Worm (Caenorhabditis elegans): ENCODE measurements around the gene htz-1.

Gene htz-1

ce11 chrIV:4470885-4471772, 25.1 kb downstream of the htz-1 start:
- TF ChIP-seq dao-5 (tag; optimal IDR thresholded peaks at IDR 0.05) (no peak), him-1 (tag; optimal IDR thresholded peaks at IDR 0.05) (no peak), W03F9.2 (tag; optimal IDR thresholded peaks at IDR 0.05) (peak; percentile 4)

ce11 chrIV:4472418-4473173, 26.6 kb downstream of the htz-1 start:
- TF ChIP-seq W03F9.2 (tag; optimal IDR thresholded peaks at IDR 0.05) (no peak), dao-5 (tag; optimal IDR thresholded peaks at IDR 0.05) (no peak), him-1 (tag; optimal IDR thresholded peaks at IDR 0.05) (no peak)

- TF ChIP-seq dao-5 (tag; optimal IDR thresholded peaks at IDR 0.05) (no peak), him-1 (tag; optimal IDR thresholded peaks at IDR 0.05) (no peak), W03F9.2 (tag; optimal IDR thresholded peaks at IDR 0.05) (no peak)
These were observed 27.8 kb downstream of the htz-1 start for ce11 chrIV:4473767-4474166.

DNA sequence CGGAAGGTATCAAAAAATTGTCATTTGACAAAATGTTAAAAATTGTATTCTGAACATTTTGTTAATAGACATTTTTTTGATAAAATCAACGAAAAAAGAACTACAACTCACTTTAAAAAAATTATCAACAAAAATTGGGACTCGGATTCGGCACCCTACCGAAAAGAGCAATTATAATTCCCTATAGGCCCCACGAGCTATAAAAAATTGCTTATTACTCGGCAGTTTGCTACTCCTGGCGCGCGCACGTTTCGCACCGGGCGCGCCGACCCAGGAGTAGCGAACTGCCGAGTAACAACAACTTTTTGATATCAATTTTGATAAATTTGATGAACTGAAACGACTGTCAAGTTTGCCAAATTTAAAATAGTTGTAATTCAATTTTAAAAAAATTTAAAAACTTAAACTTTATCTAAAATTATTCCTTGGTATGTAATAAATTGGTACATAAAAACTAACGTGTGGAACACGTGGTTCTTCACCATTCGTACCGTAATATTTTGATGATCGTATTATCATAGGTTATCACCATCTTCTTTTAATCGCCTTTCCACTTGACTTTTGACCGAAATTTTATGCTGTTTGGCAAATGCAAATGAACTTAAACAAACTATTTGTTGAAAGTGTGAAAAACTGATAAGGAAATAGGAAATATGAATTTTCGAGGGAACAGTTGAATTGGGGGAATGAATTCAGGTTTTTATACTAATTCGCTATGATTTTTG, 29.5 kb downstream of the htz-1 start:
- TF ChIP-seq him-1 (tag; optimal IDR thresholded peaks at IDR 0.05), result no peak
- TF ChIP-seq dao-5 (tag; optimal IDR thresholded peaks at IDR 0.05), result no peak
- TF ChIP-seq W03F9.2 (tag; optimal IDR thresholded peaks at IDR 0.05), result no peak

DNA sequence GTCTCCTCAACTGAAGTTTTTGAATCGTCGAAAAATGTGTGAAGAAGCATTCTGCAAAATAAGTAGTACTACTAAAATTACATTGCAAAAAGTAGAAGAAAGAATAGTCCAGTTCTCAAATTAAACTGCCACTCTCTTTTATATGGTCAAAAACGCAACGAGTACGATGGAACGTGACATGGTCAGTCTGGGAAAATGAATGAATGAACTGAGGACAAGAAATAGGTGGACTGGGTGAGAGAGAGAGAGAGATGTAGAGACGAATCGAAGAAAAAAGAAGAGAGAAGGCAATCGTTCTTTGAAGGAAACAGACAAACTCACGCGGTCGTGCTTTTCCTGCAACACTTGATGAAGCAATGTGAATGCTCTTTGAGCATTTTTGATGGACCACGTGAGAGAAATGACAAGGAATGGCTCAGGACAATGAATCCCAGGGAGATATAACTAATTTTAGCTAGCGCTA, 31.0 kb downstream of the htz-1 start, which contains the start of gene M01H9.3:
Gene M01H9.3 (minus strand): TSS at position 51 of the 463 bp plus-strand sequence.
- no peak for TF ChIP-seq dao-5 (tag; optimal IDR thresholded peaks at IDR 0.05)
- no peak for TF ChIP-seq W03F9.2 (tag; optimal IDR thresholded peaks at IDR 0.05)
- no peak for TF ChIP-seq him-1 (tag; optimal IDR thresholded peaks at IDR 0.05)

DNA sequence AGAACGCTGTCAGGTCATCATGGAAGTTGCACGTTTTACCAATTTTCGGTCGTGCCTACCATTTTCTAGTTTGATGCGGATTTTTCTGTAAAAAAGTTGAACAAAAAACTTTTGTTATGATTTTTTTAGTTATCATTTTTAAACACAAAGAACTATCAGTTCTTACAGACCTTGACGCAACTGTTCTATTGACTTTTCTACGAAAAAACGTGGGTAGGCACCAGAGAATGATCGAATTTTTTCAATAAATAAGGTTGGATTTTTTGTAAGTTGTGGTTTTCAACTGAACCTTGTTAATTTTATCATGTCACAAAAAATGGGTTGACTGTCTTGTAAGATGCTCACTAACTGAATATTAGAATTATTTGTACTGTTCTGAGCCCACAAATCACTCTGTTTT, 32.6 kb downstream of the htz-1 start:
- TF ChIP-seq dao-5 (tag; optimal IDR thresholded peaks at IDR 0.05), result no peak
- no peak for TF ChIP-seq him-1 (tag; optimal IDR thresholded peaks at IDR 0.05)
- no peak for TF ChIP-seq W03F9.2 (tag; optimal IDR thresholded peaks at IDR 0.05)

ce11 chrIV:4480027-4480426, 34.0 kb downstream of the htz-1 start, which contains the start of gene M01H9.10:
Gene M01H9.10, minus strand, starts transcription at chrIV:4480127.
- TF ChIP-seq dao-5 (tag; optimal IDR thresholded peaks at IDR 0.05) (no peak), him-1 (tag; optimal IDR thresholded peaks at IDR 0.05) (no peak), W03F9.2 (tag; optimal IDR thresholded peaks at IDR 0.05) (no peak)

- no peak for TF ChIP-seq him-1 (tag; optimal IDR thresholded peaks at IDR 0.05)
- no peak for TF ChIP-seq dao-5 (tag; optimal IDR thresholded peaks at IDR 0.05)
- no peak for TF ChIP-seq W03F9.2 (tag; optimal IDR thresholded peaks at IDR 0.05)
These were observed 35.3 kb downstream of the htz-1 start for ce11 chrIV:4481298-4481697.

DNA sequence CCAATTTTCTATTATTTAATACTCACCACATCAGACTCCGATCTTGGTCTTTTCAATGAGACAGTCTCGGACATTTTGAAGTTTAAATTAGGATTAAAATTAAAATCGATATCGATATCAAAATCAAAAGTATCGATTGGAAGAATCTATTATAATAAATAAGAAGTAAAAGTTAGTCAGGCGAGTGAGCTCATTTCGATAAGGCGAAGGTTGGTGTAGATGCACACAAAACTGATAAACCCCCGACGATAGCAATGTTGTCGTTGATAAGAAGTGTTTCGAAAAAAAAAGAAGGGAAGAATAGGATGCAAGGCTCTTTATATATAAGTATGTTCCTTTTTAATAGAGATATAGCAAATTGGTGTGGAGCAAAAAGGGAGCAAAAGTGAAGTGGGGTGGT, 36.5 kb downstream of the htz-1 start, which contains the start of gene M01H9.4:
Gene M01H9.4 (minus strand): TSS at position 379 of the 400 bp plus-strand sequence.
- TF ChIP-seq him-1 (tag; optimal IDR thresholded peaks at IDR 0.05) (no peak), W03F9.2 (tag; optimal IDR thresholded peaks at IDR 0.05) (no peak), dao-5 (tag; optimal IDR thresholded peaks at IDR 0.05) (no peak)

ce11 chrIV:4484555-4484954, 38.5 kb downstream of the htz-1 start:
- TF ChIP-seq W03F9.2 (tag; optimal IDR thresholded peaks at IDR 0.05) (no peak), him-1 (tag; optimal IDR thresholded peaks at IDR 0.05) (no peak), dao-5 (tag; optimal IDR thresholded peaks at IDR 0.05) (no peak)

- TF ChIP-seq dao-5 (tag; optimal IDR thresholded peaks at IDR 0.05) (no peak), him-1 (tag; optimal IDR thresholded peaks at IDR 0.05) (no peak)
These were observed 40.7 kb downstream of the htz-1 start, which contains the start of gene trx-3 for ce11 chrIV:4486738-4487137. Gene trx-3, plus strand, starts transcription at chrIV:4487028.

ce11 chrIV:4490148-4490652, 44.2 kb downstream of the htz-1 start, which contains the start of gene ZK180.7:
Gene ZK180.7, plus strand, starts transcription at chrIV:4490542.
- no peak for TF ChIP-seq him-1 (tag; optimal IDR thresholded peaks at IDR 0.05)
- no peak for TF ChIP-seq W03F9.2 (tag; optimal IDR thresholded peaks at IDR 0.05)
- TF ChIP-seq dao-5 (tag; optimal IDR thresholded peaks at IDR 0.05), result no peak

Measured in whole organism, L4/young adult.